Worm (Caenorhabditis elegans) whole organism, L3 larva: ENCODE data around the gene F35H12.6.

ENCODE experiments used
- ceh-16 ChIP-seq: sonication (generic microtip); optimal IDR thresholded peaks from 2 replicates; lab custom pipeline; 2017; ENCODE audit warnings: missing biosample characterization, missing genetic modification characterization
- ceh-28 ChIP-seq: fragments of 150-350 bp; optimal IDR thresholded peaks from 2 replicates; lab custom pipeline; 2014; ENCODE audit warnings: missing biosample characterization, missing genetic modification reagents, missing genetic modification characterization
- nhr-77 ChIP-seq: fragments of 150-350 bp; optimal IDR thresholded peaks from 2 replicates; lab custom pipeline; 2014; ENCODE audit warnings: missing biosample characterization, missing genetic modification characterization
- zag-1 ChIP-seq: fragments of 150-350 bp; optimal IDR thresholded peaks from 2 replicates; lab custom pipeline; 2014; ENCODE audit warnings: missing biosample characterization, missing genetic modification characterization

- TF ChIP-seq nhr-77 (tag; lab: Kevin White, UChicago) (no peak), zag-1 (tag; lab: Kevin White, UChicago) (no peak), ceh-16 (no peak), ceh-28 (tag; lab: Kevin White, UChicago) (no peak)
Observed at ce11 chrX:938269-938883, 25.3 kb downstream of the F35H12.6 start, which contains the start of gene F53H8.3.
